Worm (Caenorhabditis elegans) whole organism, L2 larva: ENCODE data around the gene decr-1.2.

Experiments used
- C34F6.9 ChIP-seq: fragments of 150-350 bp; optimal IDR thresholded peaks from 2 replicates; lab custom pipeline; 2014; ENCODE audit warnings: missing biosample characterization, missing genetic modification characterization
- F13H6.1 ChIP-seq: sonication (generic microtip); optimal IDR thresholded peaks from 2 replicates; lab custom pipeline; 2016; ENCODE audit warnings: missing genetic modification characterization, missing compliant biosample characterization
- R02D3.7 ChIP-seq: fragments of 150-350 bp; optimal IDR thresholded peaks from 2 replicates; lab custom pipeline; 2014; ENCODE audit warnings: missing biosample characterization, missing genetic modification characterization
- Y55F3AM.14 ChIP-seq: fragments of 200-800 bp; sonication (Bioruptor generic); optimal IDR thresholded peaks from 2 replicates; lab custom pipeline; 2018; ENCODE audit warnings: mild to moderate bottlenecking, missing genetic modification characterization, missing compliant biosample characterization
- ZK546.5 ChIP-seq: sonication (generic microtip); optimal IDR thresholded peaks from 2 replicates; lab custom pipeline; 2017; ENCODE audit warnings: missing biosample characterization, missing genetic modification characterization
- aly-2 ChIP-seq: fragments of 150-350 bp; optimal IDR thresholded peaks from 2 replicates; lab custom pipeline; 2014; ENCODE audit warnings: missing biosample characterization, missing genetic modification characterization
- ama-1 ChIP-seq: fragments of 150-350 bp; optimal IDR thresholded peaks from 2 replicates; lab custom pipeline; 2018; ENCODE audit warnings: inconsistent platforms
- blmp-1 ChIP-seq: sonication (generic microtip); optimal IDR thresholded peaks from 2 replicates; lab custom pipeline; 2017; ENCODE audit warnings: missing genetic modification characterization, mild to moderate bottlenecking, missing compliant biosample characterization, antibody characterized with exemption, moderate library complexity; ENCODE audit not compliant: insufficient read depth
- ceh-16 ChIP-seq: fragments of 150-350 bp; optimal IDR thresholded peaks from 2 replicates; lab custom pipeline; 2014; ENCODE audit warnings: missing biosample characterization, missing genetic modification characterization
- ceh-82 ChIP-seq: fragments of 150-350 bp; optimal IDR thresholded peaks from 2 replicates; lab custom pipeline; 2014; ENCODE audit warnings: missing biosample characterization, missing genetic modification characterization
- egl-27 ChIP-seq: sonication (generic microtip); optimal IDR thresholded peaks from 3 replicates; lab custom pipeline; 2017; ENCODE audit warnings: missing biosample characterization, missing genetic modification reagents, missing genetic modification characterization
- elt-1 ChIP-seq: fragments of 150-350 bp; optimal IDR thresholded peaks from 2 replicates; lab custom pipeline; 2014; ENCODE audit warnings: missing biosample characterization, missing genetic modification characterization
- elt-3 ChIP-seq: sonication (generic microtip); optimal IDR thresholded peaks from 2 replicates; lab custom pipeline; 2017; ENCODE audit warnings: missing biosample characterization, missing genetic modification characterization
- gmeb-1 ChIP-seq: fragments of 150-350 bp; optimal IDR thresholded peaks from 2 replicates; lab custom pipeline; 2014; ENCODE audit warnings: missing biosample characterization, missing genetic modification characterization
- lin-11 ChIP-seq: fragments of 150-350 bp; sonication (generic microtip); optimal IDR thresholded peaks from 2 replicates; lab custom pipeline; 2014; ENCODE audit warnings: missing biosample characterization, missing genetic modification characterization, inconsistent platforms, mixed read lengths
- lin-13 ChIP-seq: fragments of 150-350 bp; optimal IDR thresholded peaks from 2 replicates; lab custom pipeline; 2014; ENCODE audit warnings: missing biosample characterization, missing genetic modification reagents, missing genetic modification characterization
- lin-39 ChIP-seq: fragments of 150-350 bp; optimal IDR thresholded peaks from 2 replicates; lab custom pipeline; 2014; ENCODE audit warnings: missing biosample characterization, missing genetic modification reagents, missing genetic modification characterization
- lsy-2 ChIP-seq, 2 experiments: fragments of 150-350 bp in 1 of 2; sonication (generic microtip) in 1 of 2; optimal IDR thresholded peaks; 2 replicates each; lab custom pipeline; 2014 to 2017; ENCODE audit warnings: missing biosample characterization in 2 of 2, missing genetic modification characterization in 2 of 2
- mab-5 ChIP-seq: fragments of 150-350 bp; optimal IDR thresholded peaks from 2 replicates; lab custom pipeline; 2014; ENCODE audit warnings: missing biosample characterization, missing genetic modification characterization
- mbf-1 ChIP-seq: sonication (generic microtip); optimal IDR thresholded peaks from 2 replicates; lab custom pipeline; 2017; ENCODE audit warnings: missing biosample characterization, missing genetic modification characterization
- mdl-1 ChIP-seq, 2 experiments: fragments of 150-350 bp in 1 of 2; sonication (generic microtip) in 1 of 2; optimal IDR thresholded peaks; 2 replicates each; lab custom pipeline; 2017; ENCODE audit warnings: missing biosample characterization in 2 of 2, missing genetic modification characterization in 2 of 2
- nhr-10 ChIP-seq: sonication (generic microtip); optimal IDR thresholded peaks from 2 replicates; lab custom pipeline; 2017; ENCODE audit warnings: missing biosample characterization, missing genetic modification characterization
- nhr-11 ChIP-seq: fragments of 150-350 bp; optimal IDR thresholded peaks from 2 replicates; lab custom pipeline; 2014; ENCODE audit warnings: missing biosample characterization, missing genetic modification characterization
- nhr-12 ChIP-seq: fragments of 150-350 bp; optimal IDR thresholded peaks from 2 replicates; lab custom pipeline; 2014; ENCODE audit warnings: missing biosample characterization, missing genetic modification characterization
- nhr-129 ChIP-seq: fragments of 150-350 bp; optimal IDR thresholded peaks from 2 replicates; lab custom pipeline; 2014; ENCODE audit warnings: missing biosample characterization, missing genetic modification characterization
- nhr-21 ChIP-seq: fragments of 150-350 bp; optimal IDR thresholded peaks from 2 replicates; lab custom pipeline; 2014; ENCODE audit warnings: missing biosample characterization, missing genetic modification characterization
- nhr-23 ChIP-seq: fragments of 150-350 bp; optimal IDR thresholded peaks from 2 replicates; lab custom pipeline; 2014; ENCODE audit warnings: missing biosample characterization, missing genetic modification reagents, missing genetic modification characterization
- nhr-237 ChIP-seq: fragments of 150-350 bp; optimal IDR thresholded peaks from 2 replicates; lab custom pipeline; 2014; ENCODE audit warnings: missing biosample characterization, missing genetic modification characterization
- nhr-25 ChIP-seq: fragments of 150-350 bp; sonication (generic microtip); optimal IDR thresholded peaks from 3 replicates; lab custom pipeline; 2014; ENCODE audit warnings: missing biosample characterization, missing genetic modification characterization
- nhr-6 ChIP-seq: fragments of 150-350 bp; optimal IDR thresholded peaks from 2 replicates; lab custom pipeline; 2014; ENCODE audit warnings: missing biosample characterization, missing genetic modification characterization
- nhr-77 ChIP-seq: fragments of 150-350 bp; optimal IDR thresholded peaks from 2 replicates; lab custom pipeline; 2014; ENCODE audit warnings: missing biosample characterization, missing genetic modification characterization
- peb-1 ChIP-seq: fragments of 150-350 bp; optimal IDR thresholded peaks from 2 replicates; lab custom pipeline; 2014; ENCODE audit warnings: missing biosample characterization, missing genetic modification characterization
- sem-4 ChIP-seq: fragments of 150-350 bp; optimal IDR thresholded peaks from 2 replicates; lab custom pipeline; 2014; ENCODE audit warnings: missing biosample characterization, missing genetic modification reagents, missing genetic modification characterization
- skn-1 ChIP-seq: sonication (generic microtip); optimal IDR thresholded peaks from 2 replicates; lab custom pipeline; 2017; ENCODE audit warnings: missing biosample characterization, missing genetic modification characterization
- sma-3 ChIP-seq: sonication (generic microtip); optimal IDR thresholded peaks from 2 replicates; lab custom pipeline; 2016; ENCODE audit warnings: missing genetic modification reagents, missing genetic modification characterization, missing compliant biosample characterization
- sma-9 ChIP-seq, 2 experiments: fragments of 150-350 bp in 1 of 2; sonication (generic microtip) in 1 of 2; optimal IDR thresholded peaks; 2 replicates each; lab custom pipeline; 2014 to 2016; ENCODE audit warnings: missing genetic modification characterization in 2 of 2, mild to moderate bottlenecking in 1 of 2, missing biosample characterization in 1 of 2, missing compliant biosample characterization in 1 of 2, missing genetic modification reagents in 1 of 2, moderate library complexity in 1 of 2
- snpc-4 ChIP-seq: fragments of 150-350 bp; optimal IDR thresholded peaks from 2 replicates; lab custom pipeline; 2014; ENCODE audit warnings: missing biosample characterization, missing genetic modification characterization
- unc-39 ChIP-seq: fragments of 150-350 bp; optimal IDR thresholded peaks from 2 replicates; lab custom pipeline; 2014; ENCODE audit warnings: missing biosample characterization, missing genetic modification characterization
- unc-55 ChIP-seq: fragments of 150-350 bp; sonication (generic microtip); optimal IDR thresholded peaks from 3 replicates; lab custom pipeline; 2014; ENCODE audit warnings: missing biosample characterization, missing genetic modification reagents, missing genetic modification characterization
- zag-1 ChIP-seq: fragments of 150-350 bp; optimal IDR thresholded peaks from 2 replicates; lab custom pipeline; 2014; ENCODE audit warnings: missing biosample characterization, missing genetic modification characterization
- ztf-1 ChIP-seq: fragments of 200-800 bp; sonication (Bioruptor generic); conservative IDR thresholded peaks from 2 replicates; pipeline ENCODE4 v1.3.6; 2022; ENCODE audit warnings: missing genetic modification characterization, missing compliant biosample characterization
- ztf-11 ChIP-seq: sonication (generic microtip); optimal IDR thresholded peaks from 2 replicates; lab custom pipeline; 2017; ENCODE audit warnings: missing biosample characterization, missing genetic modification characterization
- ztf-4 ChIP-seq: fragments of 150-350 bp; optimal IDR thresholded peaks from 2 replicates; lab custom pipeline; 2014; ENCODE audit warnings: missing biosample characterization, missing genetic modification characterization

The decr-1.2 gene

ce11 chrII:8551100-8551499 lies 5.7 kb downstream of the decr-1.2 start:
- TF ChIP-seq sma-9 (GFP tag; optimal IDR thresholded peaks at IDR 0.05; lab: Kevin White, UChicago) = no peak
- no peak for TF ChIP-seq sma-9 (tag; optimal IDR thresholded peaks at IDR 0.05; lab: Kevin White, UChicago)
- TF ChIP-seq nhr-77 = no peak
- TF ChIP-seq sma-3 (GFP tag; lab: Kevin White, UChicago) = no peak
- TF ChIP-seq mdl-1 (tag; optimal IDR thresholded peaks at IDR 0.05; lab: Kevin White, UChicago) = no peak
- TF ChIP-seq sem-4 = no peak

ce11 chrII:8554568-8554967 lies 9.2 kb downstream of the decr-1.2 start:
- TF ChIP-seq lsy-2 (tag; optimal IDR thresholded peaks at IDR 0.05; lab: Kevin White, UChicago) (no peak), snpc-4 (no peak), unc-55 (no peak), nhr-6 (tag; lab: Kevin White, UChicago) (no peak), gmeb-1 (tag; lab: Kevin White, UChicago) (no peak)

- TF ChIP-seq unc-39 (tag; lab: Kevin White, UChicago) (no peak), ZK546.5 (tag; lab: Kevin White, UChicago) (no peak), nhr-11 (tag; lab: Kevin White, UChicago) (no peak), elt-3 (tag; lab: Kevin White, UChicago) (no peak), skn-1 (tag; lab: Kevin White, UChicago) (no peak), ceh-82 (tag; lab: Kevin White, UChicago) (no peak), aly-2 (tag; lab: Kevin White, UChicago) (no peak), ztf-11 (tag; lab: Kevin White, UChicago) (no peak), nhr-10 (tag; lab: Kevin White, UChicago) (no peak), egl-27 (tag; lab: Kevin White, UChicago) (no peak), nhr-25 (tag; lab: Kevin White, UChicago) (no peak), elt-1 (tag; lab: Kevin White, UChicago) (no peak), zag-1 (tag; lab: Kevin White, UChicago) (no peak), Y55F3AM.14 (GFP tag; lab: Kevin White, UChicago) (no peak), C34F6.9 (tag; lab: Kevin White, UChicago) (no peak), snpc-4 (no peak)
These were observed 10.8 kb downstream of the decr-1.2 start, which contains the start of gene glb-27 for ce11 chrII:8556166-8556565. Gene glb-27 (minus strand): TSS chrII:8556266.

- TF ChIP-seq peb-1 (tag; lab: Kevin White, UChicago) (no peak), ZK546.5 (tag; lab: Kevin White, UChicago) (no peak), ztf-1 (GFP tag; lab: Robert Waterston, UW) (no peak), lsy-2 (tag; optimal IDR thresholded peaks at IDR 0.05; lab: Kevin White, UChicago) (peak in 1 of 2 experiments; percentile 41)
These were observed 13.8 kb downstream of the decr-1.2 start for ce11 chrII:8559188-8559587.

- TF ChIP-seq nhr-11 (tag; lab: Kevin White, UChicago) (peak; percentile 22), nhr-237 (tag; lab: Kevin White, UChicago) (peak; percentile 77), ama-1 (lab: Kevin White, UChicago) (peak; percentile 89), mab-5 (peak; percentile 97), unc-55 (peak; percentile 100), blmp-1 (peak; percentile 97), lin-11 (tag; lab: Kevin White, UChicago) (peak; percentile 100), gmeb-1 (tag; lab: Kevin White, UChicago) (peak; percentile 98), nhr-10 (tag; lab: Kevin White, UChicago) (peak; percentile 92), ztf-1 (GFP tag; lab: Robert Waterston, UW) (no peak), unc-39 (tag; lab: Kevin White, UChicago) (peak; percentile 88), mbf-1 (tag; lab: Kevin White, UChicago) (no peak), zag-1 (tag; lab: Kevin White, UChicago) (peak; percentile 99), sem-4 (peak; percentile 99), skn-1 (tag; lab: Kevin White, UChicago) (peak; percentile 94), F13H6.1 (tag; lab: Kevin White, UChicago) (peak; percentile 99), sma-3 (GFP tag; lab: Kevin White, UChicago) (peak; percentile 100), lsy-2 (tag; optimal IDR thresholded peaks at IDR 0.05; lab: Kevin White, UChicago) (peak; percentile 94 to 98), mdl-1 (tag; optimal IDR thresholded peaks at IDR 0.05; lab: Kevin White, UChicago) (peak; percentile 93 to 99), peb-1 (tag; lab: Kevin White, UChicago) (peak; percentile 61), lin-13 (GFP tag; lab: Kevin White, UChicago) (peak; percentile 99), R02D3.7 (peak; percentile 68), nhr-23 (tag; lab: Kevin White, UChicago) (no peak), nhr-21 (tag; lab: Kevin White, UChicago) (peak; percentile 99), ceh-16 (peak; percentile 99), nhr-12 (tag; lab: Kevin White, UChicago) (peak; percentile 65), ceh-82 (tag; lab: Kevin White, UChicago) (peak; percentile 92), lin-39 (no peak), Y55F3AM.14 (GFP tag; lab: Kevin White, UChicago) (peak; percentile 96), snpc-4 (peak; percentile 93), nhr-129 (tag; lab: Kevin White, UChicago) (peak; percentile 99), ztf-4 (peak; percentile 99)
These were observed 15.8 kb downstream of the decr-1.2 start, which contains the start of gene iff-2 for ce11 chrII:8561227-8561626. Gene iff-2 (minus strand): TSS chrII:8561367.
